Worm (Caenorhabditis elegans): Measurements from ENCODE around the gene Y69E1A.8.

Y69E1A.8 gene

DNA sequence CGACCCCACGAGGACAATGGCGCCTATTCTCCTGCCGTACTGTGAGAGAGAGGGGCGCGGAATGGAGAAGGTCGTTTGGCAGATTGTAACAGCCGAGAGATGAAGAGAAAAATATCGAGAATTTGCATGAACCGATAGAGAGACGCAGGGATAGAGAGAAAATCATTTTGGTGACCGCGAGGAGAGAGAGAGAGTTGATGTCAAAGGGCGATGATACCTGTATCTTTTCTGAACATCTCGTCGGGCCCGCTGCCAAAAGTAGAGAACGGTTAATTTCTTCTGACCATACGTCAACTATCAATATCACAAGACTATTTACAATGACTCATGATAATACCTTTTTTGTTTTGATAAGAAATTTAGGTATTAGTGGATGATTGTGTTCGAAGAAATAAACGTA is 9.6 kb downstream of the Y69E1A.8 start (continued):
- TF ChIP-seq egl-27 (tag; optimal IDR thresholded peaks at IDR 0.05) (no peak), attf-4 (tag; optimal IDR thresholded peaks at IDR 0.05) (no peak), unc-130 (GFP tag; optimal IDR thresholded peaks at IDR 0.05) (no peak), rbr-2 (tag; optimal IDR thresholded peaks at IDR 0.05) (no peak), daf-8 (GFP tag; IDR thresholded peaks at IDR 0.05) (no peak), nhr-237 (tag; optimal IDR thresholded peaks at IDR 0.05) (no peak), ceh-44 (GFP tag; IDR thresholded peaks at IDR 0.05) (no peak), aha-1 (tag) (peak; percentile 50), php-3 (GFP tag; IDR thresholded peaks at IDR 0.05) (no peak), spr-3 (GFP tag; optimal IDR thresholded peaks at IDR 0.05) (no peak), duxl-1 (tag; optimal IDR thresholded peaks at IDR 0.05; ENCODE audit: poor library complexity) (no peak), nhr-11 (tag; optimal IDR thresholded peaks at IDR 0.05) (no peak), daf-19 (GFP tag; conservative IDR thresholded peaks at IDR 0.05) (no peak), ceh-20 (GFP tag; IDR thresholded peaks at IDR 0.05) (peak; percentile 36; the same call in 1 of the 2 replicates), lir-3 (tag; optimal IDR thresholded peaks at IDR 0.05) (no peak), Y105C5A.15 (GFP tag; IDR thresholded peaks at IDR 0.05) (no peak), hlh-30 (tag; optimal IDR thresholded peaks at IDR 0.05; ENCODE audit: insufficient read depth) (peak; percentile 77), dmd-8 (GFP tag; IDR thresholded peaks at IDR 0.05) (no peak), zip-11 (GFP tag; IDR thresholded peaks at IDR 0.05) (no peak), mep-1 (tag; optimal IDR thresholded peaks at IDR 0.05) (peak; percentile 66), Y75B8A.6 (GFP tag; IDR thresholded peaks at IDR 0.05) (no peak), madf-9 (GFP tag; conservative IDR thresholded peaks at IDR 0.05) (no peak), nhr-10 (tag; optimal IDR thresholded peaks at IDR 0.05) (no peak), F37D6.2 (tag; optimal IDR thresholded peaks at IDR 0.05) (no peak), gei-8 (GFP tag; optimal IDR thresholded peaks at IDR 0.05) (no peak), ztf-11 (tag; optimal IDR thresholded peaks at IDR 0.05) (no peak), F10B5.3 (tag; optimal IDR thresholded peaks at IDR 0.05) (no peak), set-16 (GFP tag; IDR thresholded peaks at IDR 0.05) (no peak), ZK546.5 (tag; optimal IDR thresholded peaks at IDR 0.05) (no peak), skn-1 (tag; optimal IDR thresholded peaks at IDR 0.05) (no peak), snpc-4 (tag; optimal IDR thresholded peaks at IDR 0.05) (no peak), nhr-28 (tag; optimal IDR thresholded peaks at IDR 0.05) (peak; percentile 70), ces-1 (GFP tag; optimal IDR thresholded peaks at IDR 0.05) (no peak), dve-1 (tag; optimal IDR thresholded peaks at IDR 0.05; ENCODE audit: insufficient read depth) (peak; percentile 22), nhr-25 (tag; optimal IDR thresholded peaks at IDR 0.05; ENCODE audit: borderline replicate concordance, insufficient read depth) (peak; percentile 83), fos-1 (tag; optimal IDR thresholded peaks at IDR 0.05) (no peak), egl-43 (GFP tag; IDR thresholded peaks at IDR 0.05) (no peak), lin-39 (tag; optimal IDR thresholded peaks at IDR 0.05) (no peak), pqm-1 (tag; optimal IDR thresholded peaks at IDR 0.05) (no peak), daf-16 (GFP tag; optimal IDR thresholded peaks at IDR 0.05) (no peak), daf-16 (tag; optimal IDR thresholded peaks at IDR 0.05) (no peak), ceh-32 (tag; optimal IDR thresholded peaks at IDR 0.05; ENCODE audit: poor library complexity) (no peak), nhr-102 (tag; optimal IDR thresholded peaks at IDR 0.05) (no peak), nhr-76 (tag; optimal IDR thresholded peaks at IDR 0.05) (no peak), nhr-42 (GFP tag; IDR thresholded peaks at IDR 0.05) (no peak), dmd-9 (GFP tag; IDR thresholded peaks at IDR 0.05) (no peak), F44E2.7 (GFP tag; IDR thresholded peaks at IDR 0.05) (no peak), zfp-3 (GFP tag; conservative IDR thresholded peaks at IDR 0.05) (no peak), cey-2 (tag; optimal IDR thresholded peaks at IDR 0.05; ENCODE audit: borderline replicate concordance, insufficient read depth) (no peak), ceh-62 (tag; optimal IDR thresholded peaks at IDR 0.05) (no peak), ama-1 (optimal IDR thresholded peaks at IDR 0.05) (no peak), jun-1 (tag; optimal IDR thresholded peaks at IDR 0.05) (no peak), nhr-111 (GFP tag; optimal IDR thresholded peaks at IDR 0.05) (no peak)
